Worm (Caenorhabditis elegans) whole organism, L4 larva: ENCODE measurements around the gene B0546.4.

Experiments
- attf-4 ChIP-seq: sonication (generic microtip); optimal IDR thresholded peaks from 3 replicates; lab custom pipeline; 2017; ENCODE audit warnings: missing biosample characterization, missing genetic modification characterization
- daf-12 ChIP-seq: fragments of 150-350 bp; optimal IDR thresholded peaks from 2 replicates; lab custom pipeline; 2014; ENCODE audit warnings: missing biosample characterization, missing genetic modification reagents, missing genetic modification characterization
- lin-13 ChIP-seq: fragments of 150-350 bp; optimal IDR thresholded peaks from 2 replicates; lab custom pipeline; 2014; ENCODE audit warnings: missing biosample characterization, missing genetic modification reagents, missing genetic modification characterization
- mdl-1 ChIP-seq, 2 experiments: fragments of 150-350 bp in 1 of 2; sonication (generic microtip) in 1 of 2; optimal IDR thresholded peaks; 2 replicates each; lab custom pipeline; 2014 to 2017; ENCODE audit warnings: missing biosample characterization in 2 of 2, missing genetic modification characterization in 2 of 2
- mep-1 ChIP-seq: fragments of 150-350 bp; sonication (generic microtip); optimal IDR thresholded peaks from 3 replicates; lab custom pipeline; 2014; ENCODE audit warnings: missing biosample characterization, missing genetic modification characterization
- pqm-1 ChIP-seq: sonication (generic microtip); optimal IDR thresholded peaks from 2 replicates; lab custom pipeline; 2017; ENCODE audit warnings: missing biosample characterization, missing genetic modification characterization
- skn-1 ChIP-seq: fragments of 150-350 bp; optimal IDR thresholded peaks from 2 replicates; lab custom pipeline; 2014; ENCODE audit warnings: missing biosample characterization, missing genetic modification characterization
- unc-39 ChIP-seq: sonication (generic microtip); optimal IDR thresholded peaks from 2 replicates; lab custom pipeline; 2017; ENCODE audit warnings: missing biosample characterization, missing genetic modification characterization
- unc-62 ChIP-seq, 3 experiments: fragments of 150-350 bp in 1 of 3; sonication (generic microtip); optimal IDR thresholded peaks in 2 of 3; peaks in 1 of 3; 1 replicate in 1 of 3; 2 replicates in 2 of 3; lab custom pipeline; 2014 to 2017; ENCODE audit warnings: missing biosample characterization in 3 of 3, missing genetic modification characterization in 3 of 3, missing genetic modification reagents in 3 of 3, missing genotype in 1 of 3

- no peak for TF ChIP-seq attf-4 (tag; lab: Kevin White, UChicago)
- no peak for TF ChIP-seq daf-12 (tag; lab: Kevin White, UChicago)
- TF ChIP-seq unc-62 (GFP tag; optimal IDR thresholded peaks at IDR 0.05 in 1 of 2; lab: Kevin White, UChicago) = no peak
- no peak for TF ChIP-seq unc-62 (tag; optimal IDR thresholded peaks at IDR 0.05; lab: Kevin White, UChicago)
- no peak for TF ChIP-seq lin-13 (GFP tag; lab: Kevin White, UChicago)
- TF ChIP-seq skn-1 = no peak
- TF ChIP-seq unc-39 (tag; lab: Kevin White, UChicago) = no peak
- TF ChIP-seq pqm-1 = no peak
- no peak for TF ChIP-seq mdl-1 (tag; optimal IDR thresholded peaks at IDR 0.05; lab: Kevin White, UChicago)
- TF ChIP-seq mep-1 (tag; lab: Kevin White, UChicago) = no peak
Measured at ce11 chrIV:3338176-3338575, 45.8 kb downstream of the B0546.4 start.
